Fruit fly (Drosophila melanogaster): ENCODE data around the gene mTerf5.
A peak's percentile ranks its signal among the peaks of the same experiment; 100 is the strongest.

The mTerf5 gene

DNA sequence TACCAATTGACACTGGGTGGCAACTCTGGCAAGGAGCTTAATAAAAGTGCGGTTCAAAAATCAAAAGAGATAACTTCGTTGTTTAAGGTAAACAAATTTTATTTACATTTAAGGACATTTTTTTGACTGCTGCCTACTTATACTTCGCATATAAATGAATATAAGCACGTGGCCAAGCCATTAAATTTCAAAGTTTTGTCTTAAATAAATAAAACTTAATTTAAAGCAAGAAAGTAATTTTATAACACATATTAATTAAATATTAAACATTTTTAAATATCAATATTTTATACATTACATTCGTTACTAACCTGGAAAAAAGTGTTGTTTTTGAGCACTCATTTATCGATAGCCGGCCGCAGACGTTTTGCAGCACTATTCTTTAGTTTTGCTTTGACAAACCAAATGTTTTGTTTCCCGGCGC is 34.8 kb downstream of the mTerf5 start, which contains the start of the genes CG12321 and MED17 (continued):
- TF ChIP-seq tio (GFP tag; optimal IDR thresholded peaks at IDR 0.05) (peak; percentile 90), oc (tag; optimal IDR thresholded peaks at IDR 0.05) (peak; percentile 82), ftz-f1 (GFP tag; optimal IDR thresholded peaks at IDR 0.05) (no peak), Awh (GFP tag; IDR thresholded peaks at IDR 0.05) (peak; percentile 50; the same call in 1 of the 2 replicates), gce (GFP tag; IDR thresholded peaks at IDR 0.05) (peak; percentile 72; the same call in 2 of the 3 replicates), CG8924 (tag; optimal IDR thresholded peaks at IDR 0.05) (peak; percentile 90), CG10366 (GFP tag; IDR thresholded peaks at IDR 0.05) (peak; percentile 82), Vsx1 (GFP tag; optimal IDR thresholded peaks at IDR 0.05) (no peak), cas (GFP tag; IDR thresholded peaks at IDR 0.05) (peak; percentile 83), zfh2 (GFP tag; optimal IDR thresholded peaks at IDR 0.05) (peak; percentile 79), br (optimal IDR thresholded peaks at IDR 0.05) (no peak), CG12299 (tag; optimal IDR thresholded peaks at IDR 0.05) (peak; percentile 68), CG1602 (GFP tag; optimal IDR thresholded peaks at IDR 0.05) (peak; percentile 94), Usf (GFP tag; optimal IDR thresholded peaks at IDR 0.05) (peak; percentile 85), p53 (GFP tag; optimal IDR thresholded peaks at IDR 0.05) (no peak), kah (GFP tag; optimal IDR thresholded peaks at IDR 0.05) (peak; percentile 37), Bgb (GFP tag; IDR thresholded peaks at IDR 0.05; ENCODE audit: partially characterized antibody) (no peak), grau (tag; optimal IDR thresholded peaks at IDR 0.05) (peak; percentile 88), Med (GFP tag) (peak; percentile 92), Lpt (GFP tag; optimal IDR thresholded peaks at IDR 0.05) (no peak), bsh (GFP tag; optimal IDR thresholded peaks at IDR 0.05) (peak in 1 of 2 experiments; percentile 85), Dp (GFP tag; optimal IDR thresholded peaks at IDR 0.05) (peak; percentile 66), CG4820 (GFP tag; optimal IDR thresholded peaks at IDR 0.05) (peak; percentile 89), CG14965 (GFP tag; optimal IDR thresholded peaks at IDR 0.05; ENCODE audit: borderline replicate concordance) (no peak), bowl (GFP tag; IDR thresholded peaks at IDR 0.05) (no peak), CG32532 (GFP tag; IDR thresholded peaks at IDR 0.05) (peak; percentile 91), CG6813 (GFP tag; optimal IDR thresholded peaks at IDR 0.05) (peak; percentile 42), unpg (GFP tag; optimal IDR thresholded peaks at IDR 0.05) (peak; percentile 84), CG14014 (GFP tag; IDR thresholded peaks at IDR 0.05) (peak; percentile 87), CG5245 (GFP tag; optimal IDR thresholded peaks at IDR 0.05) (peak; percentile 74), ash1 (GFP tag; optimal IDR thresholded peaks at IDR 0.05) (peak; percentile 16), disco-r (GFP tag; optimal IDR thresholded peaks at IDR 0.05) (no peak), CG15479 (GFP tag; optimal IDR thresholded peaks at IDR 0.05) (no peak), bbx (GFP tag; IDR thresholded peaks at IDR 0.05; ENCODE audit: partially characterized antibody) (no peak), CG14441 (GFP tag; IDR thresholded peaks at IDR 0.05) (peak; percentile 82; the same call in 1 of the 2 replicates), Fer2 (tag; optimal IDR thresholded peaks at IDR 0.05) (peak; percentile 71), zf30C (GFP tag; optimal IDR thresholded peaks at IDR 0.05) (no peak), nom (GFP tag; optimal IDR thresholded peaks at IDR 0.05) (peak; percentile 59), Mad (GFP tag; optimal IDR thresholded peaks at IDR 0.05) (peak; percentile 57), CG4404 (GFP tag; IDR thresholded peaks at IDR 0.05) (peak; percentile 86), CG18599 (GFP tag; optimal IDR thresholded peaks at IDR 0.05) (peak; percentile 88), Aef1 (GFP tag; IDR thresholded peaks at IDR 0.05) (peak; percentile 90), fu2 (GFP tag; optimal IDR thresholded peaks at IDR 0.05) (peak; percentile 62), Gsc (GFP tag; IDR thresholded peaks at IDR 0.05) (peak; percentile 52), H15 (GFP tag; IDR thresholded peaks at IDR 0.05) (peak; percentile 72; the same call in 2 of the 3 replicates), Bdp1 (GFP tag; optimal IDR thresholded peaks at IDR 0.05) (peak; percentile 62), hb (GFP tag; IDR thresholded peaks at IDR 0.05; ENCODE audit: partially characterized antibody) (no peak), CG9876 (GFP tag; optimal IDR thresholded peaks at IDR 0.05) (no peak), sug (tag; optimal IDR thresholded peaks at IDR 0.05) (peak; percentile 81), Antp (GFP tag; optimal IDR thresholded peaks at IDR 0.05) (peak; percentile 19), Doc3 (GFP tag; IDR thresholded peaks at IDR 0.05; ENCODE audit: partially characterized antibody) (no peak)
